Fruit fly (Drosophila melanogaster) whole organism, embryonic: ENCODE data around the gene CG8641.

ENCODE experiments used
- B-H1 ChIP-seq: fragments of 200-800 bp; sonication (Bioruptor generic); IDR thresholded peaks from 3 replicates; pipeline ENCODE4 v1.3.6; 2022; ENCODE audit warnings: missing biosample characterization, missing genetic modification characterization
- B-H2 ChIP-seq: fragments of 200-800 bp; sonication (Bioruptor generic); optimal IDR thresholded peaks from 2 replicates; lab custom pipeline; 2018; ENCODE audit warnings: missing biosample characterization, mild to moderate bottlenecking, missing genetic modification characterization
- CG12104 ChIP-seq: fragments of 200-800 bp; sonication (Bioruptor generic); optimal IDR thresholded peaks from 3 replicates; lab custom pipeline; 2016; ENCODE audit warnings: missing biosample characterization, missing genetic modification characterization
- CG12236 ChIP-seq: fragments of 200-800 bp; sonication (Bioruptor generic); optimal IDR thresholded peaks from 2 replicates; lab custom pipeline; 2016; ENCODE audit warnings: missing biosample characterization, missing genetic modification characterization
- CG1233 ChIP-seq: fragments of 200-800 bp; sonication (Bioruptor generic); optimal IDR thresholded peaks from 4 replicates; lab custom pipeline; 2018; ENCODE audit warnings: missing biosample characterization, mild to moderate bottlenecking, missing genetic modification characterization
- CG13123 ChIP-seq: fragments of 200-800 bp; sonication (Bioruptor generic); optimal IDR thresholded peaks from 2 replicates; lab custom pipeline; 2016; ENCODE audit warnings: missing biosample characterization, missing genetic modification characterization
- CG2129 ChIP-seq: fragments of 200-800 bp; sonication (Bioruptor generic); IDR thresholded peaks from 2 replicates; pipeline ENCODE4 v1.3.6; 2022; ENCODE audit warnings: missing biosample characterization, missing genetic modification characterization; ENCODE audit not compliant: partially characterized antibody
- CG2875 ChIP-seq: fragments of 200-800 bp; sonication (Bioruptor generic); optimal IDR thresholded peaks from 2 replicates; lab custom pipeline; 2017; ENCODE audit warnings: missing biosample characterization, mild to moderate bottlenecking, missing genetic modification characterization, missing genetic modification reagents
- CG30431 ChIP-seq: fragments of 200-800 bp; sonication (Bioruptor generic); optimal IDR thresholded peaks from 2 replicates; lab custom pipeline; 2017; ENCODE audit warnings: missing biosample characterization, missing genetic modification characterization
- CG33213 ChIP-seq: fragments of 200-800 bp; sonication (Bioruptor generic); optimal IDR thresholded peaks from 3 replicates; lab custom pipeline; 2016; ENCODE audit warnings: missing biosample characterization, missing genetic modification characterization
- CG6272 ChIP-seq: fragments of 200-800 bp; sonication (Bioruptor generic); IDR thresholded peaks from 2 replicates; pipeline ENCODE4 v1.3.6; 2022; ENCODE audit warnings: missing biosample characterization, missing genetic modification characterization
- CG6765 ChIP-seq: fragments of 200-800 bp; sonication (Bioruptor generic); optimal IDR thresholded peaks from 3 replicates; lab custom pipeline; 2017; ENCODE audit warnings: missing biosample characterization, mild to moderate bottlenecking, missing genetic modification characterization
- CG7745 ChIP-seq: fragments of 200-800 bp; sonication (Bioruptor generic); optimal IDR thresholded peaks from 2 replicates; lab custom pipeline; 2018; ENCODE audit warnings: missing biosample characterization, mild to moderate bottlenecking, missing genetic modification characterization, moderate library complexity
- CG9727 ChIP-seq: fragments of 200-800 bp; sonication (Bioruptor generic); optimal IDR thresholded peaks from 3 replicates; lab custom pipeline; 2017; ENCODE audit warnings: missing biosample characterization, mild to moderate bottlenecking, missing genetic modification characterization
- Dbx ChIP-seq: fragments of 200-800 bp; sonication (Bioruptor generic); IDR thresholded peaks from 3 replicates; pipeline ENCODE4 v1.3.6; 2022; ENCODE audit warnings: missing biosample characterization, missing genetic modification characterization
- E2f1 ChIP-seq: fragments of 200-800 bp; sonication (Bioruptor generic); IDR thresholded peaks from 2 replicates; pipeline ENCODE4 v1.3.6; 2022; ENCODE audit warnings: missing biosample characterization, missing genetic modification characterization
- Fer1 ChIP-seq: fragments of 200-800 bp; sonication (Bioruptor generic); optimal IDR thresholded peaks from 2 replicates; lab custom pipeline; 2017; ENCODE audit warnings: missing biosample characterization, mild to moderate bottlenecking, missing genetic modification characterization
- Lim3 ChIP-seq: fragments of 200-800 bp; sonication (Bioruptor generic); IDR thresholded peaks from 2 replicates; pipeline ENCODE4 v1.3.6; 2022; ENCODE audit warnings: missing biosample characterization, missing genetic modification characterization
- Lpt ChIP-seq: fragments of >200 bp; optimal IDR thresholded peaks from 2 replicates; lab custom pipeline; 2018; ENCODE audit warnings: missing biosample characterization, missing genetic modification characterization
- Myb ChIP-seq: fragments of 200-800 bp; sonication (Bioruptor generic); optimal IDR thresholded peaks from 2 replicates; lab custom pipeline; 2016; ENCODE audit warnings: missing biosample characterization, missing genetic modification characterization
- Opbp ChIP-seq: fragments of 200-800 bp; sonication (Bioruptor generic); IDR thresholded peaks from 3 replicates; pipeline ENCODE4 v1.3.6; 2022; ENCODE audit warnings: missing biosample characterization, missing genetic modification characterization; ENCODE audit not compliant: partially characterized antibody
- Poxn ChIP-seq: fragments of 200-800 bp; sonication (Bioruptor generic); IDR thresholded peaks from 2 replicates; pipeline ENCODE4 v1.3.6; 2022; ENCODE audit warnings: missing biosample characterization, missing genetic modification characterization
- Ssrp ChIP-seq: fragments of 200-800 bp; sonication (Bioruptor generic); optimal IDR thresholded peaks from 2 replicates; lab custom pipeline; 2018; ENCODE audit warnings: missing biosample characterization, mild to moderate bottlenecking, missing genetic modification characterization, moderate library complexity
- bcd ChIP-seq: fragments of 200-800 bp; sonication (Bioruptor generic); optimal IDR thresholded peaks from 2 replicates; lab custom pipeline; 2017; ENCODE audit warnings: missing biosample characterization, mild to moderate bottlenecking, missing genetic modification characterization
- br ChIP-seq: fragments of >200 bp; optimal IDR thresholded peaks from 2 replicates; lab custom pipeline; 2017
- btn ChIP-seq: fragments of 200-800 bp; sonication (Bioruptor generic); optimal IDR thresholded peaks from 2 replicates; lab custom pipeline; 2016; ENCODE audit warnings: missing biosample characterization, missing genetic modification characterization
- dati ChIP-seq: fragments of 200-800 bp; sonication (Bioruptor generic); IDR thresholded peaks from 2 replicates; pipeline ENCODE4 v1.3.6; 2022; ENCODE audit warnings: missing biosample characterization, missing genetic modification characterization
- dmrt11E ChIP-seq: fragments of 200-800 bp; sonication (Bioruptor generic); optimal IDR thresholded peaks from 3 replicates; lab custom pipeline; 2018; ENCODE audit warnings: missing biosample characterization, mild to moderate bottlenecking, missing genetic modification characterization, moderate library complexity
- dysf ChIP-seq: fragments of 200-800 bp; sonication (Bioruptor generic); IDR thresholded peaks from 3 replicates; pipeline ENCODE4 v1.3.6; 2022; ENCODE audit warnings: missing biosample characterization, missing genetic modification characterization
- h ChIP-seq: fragments of >200 bp; optimal IDR thresholded peaks from 2 replicates; lab custom pipeline; 2017
- hbn ChIP-seq: fragments of 200-800 bp; sonication (Bioruptor generic); IDR thresholded peaks from 2 replicates; pipeline ENCODE4 v1.3.6; 2022; ENCODE audit warnings: missing biosample characterization, missing genetic modification characterization; ENCODE audit not compliant: partially characterized antibody
- insv ChIP-seq, 2 experiments: fragments of 200-800 bp; sonication (Bioruptor generic); optimal IDR thresholded peaks; 3 replicates each; lab custom pipeline; 2016 to 2018; ENCODE audit warnings: missing biosample characterization in 2 of 2, missing genetic modification characterization in 2 of 2
- jigr1 ChIP-seq: fragments of 200-800 bp; sonication (Bioruptor generic); IDR thresholded peaks from 3 replicates; pipeline ENCODE4 v1.3.6; 2022; ENCODE audit warnings: missing biosample characterization, missing genetic modification characterization
- jing ChIP-seq: fragments of 200-800 bp; sonication (Bioruptor generic); optimal IDR thresholded peaks from 2 replicates; lab custom pipeline; 2018; ENCODE audit warnings: missing biosample characterization, mild to moderate bottlenecking, missing genetic modification characterization
- knrl ChIP-seq: fragments of 200-800 bp; sonication (Bioruptor generic); IDR thresholded peaks from 3 replicates; pipeline ENCODE4 v1.3.6; 2022; ENCODE audit warnings: missing biosample characterization, missing genetic modification characterization; ENCODE audit not compliant: partially characterized antibody
- lov ChIP-seq, 2 experiments: fragments of 200-800 bp in 1 of 2; fragments of >200 bp in 1 of 2; sonication (Bioruptor generic) in 1 of 2; IDR thresholded peaks in 1 of 2; optimal IDR thresholded peaks in 1 of 2; 2 replicates in 1 of 2; 3 replicates in 1 of 2; pipeline versions ENCODE4 v1.3.6 to Lab custom; 2017 to 2022; ENCODE audit warnings: missing biosample characterization in 1 of 2, missing genetic modification characterization in 1 of 2
- p53 ChIP-seq: fragments of 200-800 bp; sonication (Bioruptor generic); optimal IDR thresholded peaks from 2 replicates; lab custom pipeline; 2016; ENCODE audit warnings: missing biosample characterization, missing genetic modification characterization
- pan ChIP-seq, 4 experiments: fragments of >200 bp in 3 of 4; fragments of 200-800 bp in 1 of 4; sonication (Bioruptor generic) in 1 of 4; optimal IDR thresholded peaks in 3 of 4; IDR thresholded peaks in 1 of 4; 2 replicates each; pipeline versions ENCODE4 v1.3.6 to Lab custom; 2017 to 2022; ENCODE audit warnings: missing biosample characterization in 2 of 4, missing genetic modification characterization in 2 of 4, mixed read lengths in 1 of 4
- pros ChIP-seq: fragments of 200-800 bp; sonication (Bioruptor generic); optimal IDR thresholded peaks from 3 replicates; lab custom pipeline; 2019; ENCODE audit warnings: missing biosample characterization, mild to moderate bottlenecking, missing genetic modification characterization, moderate library complexity
- scrt ChIP-seq: fragments of 200-800 bp; sonication (Bioruptor generic); optimal IDR thresholded peaks from 2 replicates; lab custom pipeline; 2018; ENCODE audit warnings: missing biosample characterization, mild to moderate bottlenecking, missing genetic modification characterization, moderate library complexity
- sna ChIP-seq: fragments of 200-800 bp; sonication (Bioruptor generic); IDR thresholded peaks from 2 replicates; pipeline ENCODE4 v1.3.6; 2022; ENCODE audit warnings: missing biosample characterization, missing genetic modification characterization; ENCODE audit not compliant: partially characterized antibody
- so ChIP-seq: fragments of 200-800 bp; sonication (Bioruptor generic); IDR thresholded peaks from 3 replicates; pipeline ENCODE4 v1.3.6; 2022; ENCODE audit warnings: missing biosample characterization, missing genetic modification characterization
- sob ChIP-seq: fragments of 200-800 bp; sonication (Bioruptor generic); IDR thresholded peaks from 2 replicates; pipeline ENCODE4 v1.3.6; 2022; ENCODE audit warnings: missing biosample characterization, missing genetic modification characterization
- ssp ChIP-seq: fragments of 200-800 bp; sonication (Bioruptor generic); IDR thresholded peaks from 2 replicates; pipeline ENCODE4 v1.3.6; 2022; ENCODE audit warnings: missing biosample characterization, missing genetic modification characterization
- sug ChIP-seq: fragments of 200-800 bp; optimal IDR thresholded peaks from 2 replicates; lab custom pipeline; 2019; ENCODE audit warnings: missing biosample characterization, mild to moderate bottlenecking, missing genetic modification characterization, moderate library complexity
- tap ChIP-seq: fragments of 200-800 bp; optimal IDR thresholded peaks from 3 replicates; lab custom pipeline; 2019; ENCODE audit warnings: missing biosample characterization, mild to moderate bottlenecking, missing genetic modification characterization, moderate library complexity
- tio ChIP-seq: fragments of 200-800 bp; sonication (Bioruptor generic); optimal IDR thresholded peaks from 2 replicates; lab custom pipeline; 2017; ENCODE audit warnings: missing biosample characterization, missing genetic modification characterization, inconsistent platforms
- trh ChIP-seq: fragments of 200-800 bp; sonication (Bioruptor generic); optimal IDR thresholded peaks from 2 replicates; lab custom pipeline; 2016; ENCODE audit warnings: missing biosample characterization, missing genetic modification characterization
- ttk ChIP-seq: fragments of 200-800 bp; sonication (Bioruptor generic); IDR thresholded peaks from 2 replicates; pipeline ENCODE4 v2.1.2; 2022; ENCODE audit warnings: missing biosample characterization, missing genetic modification characterization
- tup ChIP-seq: fragments of 200-800 bp; sonication (Bioruptor generic); optimal IDR thresholded peaks from 2 replicates; lab custom pipeline; 2016; ENCODE audit warnings: missing biosample characterization, mild to moderate bottlenecking, missing genetic modification characterization, moderate library complexity
- wor ChIP-seq: fragments of 200-800 bp; sonication (Bioruptor generic); IDR thresholded peaks from 2 replicates; pipeline ENCODE4 v1.3.6; 2022; ENCODE audit warnings: missing biosample characterization, missing genetic modification characterization

The CG8641 gene

dm6 chr3L:7090764-7091163, 13.5 kb upstream of the CG8641 start (continued):
- no peak for TF ChIP-seq h (lab: Kevin White, UChicago)
- TF ChIP-seq Myb, result peak; percentile 24
- TF ChIP-seq jigr1 (GFP tag; lab: Robert Waterston, UW), result peak; percentile 63; the same call in 1 of the 3 replicates
- TF ChIP-seq CG2875 (GFP tag; lab: Kevin White, UChicago), result no peak
- no peak for TF ChIP-seq jing (GFP tag; lab: Kevin White, UChicago)
- no peak for TF ChIP-seq lov (optimal IDR thresholded peaks at IDR 0.05; lab: Kevin White, UChicago)
- 0 out of 3 replicates have a peak, but pooled peaks have one; percentile 29 for TF ChIP-seq lov (GFP tag; IDR thresholded peaks at IDR 0.05; lab: Robert Waterston, UW)
- no peak for TF ChIP-seq insv (GFP tag; optimal IDR thresholded peaks at IDR 0.05; lab: Kevin White, UChicago)
- no peak for TF ChIP-seq Dbx (GFP tag; lab: Robert Waterston, UW)
- no peak for TF ChIP-seq sug (tag; lab: Kevin White, UChicago)
- no peak for TF ChIP-seq dmrt11E (tag; lab: Kevin White, UChicago)
- TF ChIP-seq trh (GFP tag; lab: Kevin White, UChicago), result no peak
- peak; percentile 19 for TF ChIP-seq Ssrp
- peak; percentile 74 for TF ChIP-seq Fer1 (GFP tag; lab: Kevin White, UChicago)
- TF ChIP-seq wor (GFP tag; lab: Robert Waterston, UW), result 0 out of 2 replicates have a peak, but pooled peaks have one; percentile 29
- TF ChIP-seq dati, result peak; percentile 31; the same call in 1 of the 2 replicates
- TF ChIP-seq bcd, result peak; percentile 46
- TF ChIP-seq CG12236 (GFP tag; lab: Kevin White, UChicago), result no peak
- peak; percentile 83 for TF ChIP-seq tap (tag; lab: Kevin White, UChicago)
- peak; percentile 58 for TF ChIP-seq scrt
- peak; percentile 69 for TF ChIP-seq B-H1 (GFP tag; lab: Robert Waterston, UW)
- TF ChIP-seq CG7745 (tag; lab: Kevin White, UChicago), result no peak
- TF ChIP-seq CG13123 (GFP tag; lab: Kevin White, UChicago), result no peak
- TF ChIP-seq CG2129, result no peak
- no peak for TF ChIP-seq br
- no peak for TF ChIP-seq pan (optimal IDR thresholded peaks at IDR 0.05; lab: Kevin White, UChicago)
- peak in 1 of 2 experiments; percentile 89 for TF ChIP-seq pan (GFP tag; optimal IDR thresholded peaks at IDR 0.05 in 1 of 2, IDR thresholded peaks at IDR 0.05 in 1 of 2)
- TF ChIP-seq btn (GFP tag; lab: Kevin White, UChicago), result peak; percentile 54
- TF ChIP-seq CG33213 (GFP tag; lab: Kevin White, UChicago), result peak; percentile 62
- peak; percentile 56 for TF ChIP-seq ssp (GFP tag; lab: Robert Waterston, UW)
- no peak for TF ChIP-seq Opbp (GFP tag; lab: Robert Waterston, UW)
- no peak for TF ChIP-seq pros (GFP tag; lab: Kevin White, UChicago)
- peak; percentile 27 for TF ChIP-seq CG12104 (GFP tag; lab: Kevin White, UChicago)
- no peak for TF ChIP-seq knrl
- TF ChIP-seq Lpt (GFP tag; lab: Kevin White, UChicago), result no peak
- TF ChIP-seq hbn (GFP tag; lab: Robert Waterston, UW), result no peak
- peak; percentile 67; the same call in 2 of the 3 replicates for TF ChIP-seq so (GFP tag; lab: Robert Waterston, UW)
- TF ChIP-seq E2f1 (GFP tag; lab: Robert Waterston, UW), result peak; percentile 75
- no peak for TF ChIP-seq p53 (GFP tag; lab: Kevin White, UChicago)
- no peak for TF ChIP-seq tup (GFP tag; lab: Kevin White, UChicago)
- TF ChIP-seq B-H2 (GFP tag; lab: Kevin White, UChicago), result no peak
- TF ChIP-seq tio (GFP tag; lab: Kevin White, UChicago), result peak; percentile 3
- TF ChIP-seq ttk (GFP tag; lab: Robert Waterston, UW), result peak; percentile 79
- no peak for TF ChIP-seq CG30431 (GFP tag; lab: Kevin White, UChicago)
- peak; percentile 8 for TF ChIP-seq CG9727 (GFP tag; lab: Kevin White, UChicago)
- TF ChIP-seq Poxn (GFP tag; lab: Robert Waterston, UW), result no peak
- 0 out of 2 replicates have a peak, but pooled peaks have one; percentile 61 for TF ChIP-seq Lim3 (GFP tag; lab: Robert Waterston, UW)
- peak; percentile 86 for TF ChIP-seq dysf (GFP tag; lab: Robert Waterston, UW)
- TF ChIP-seq CG1233 (GFP tag; lab: Kevin White, UChicago), result peak; percentile 33
- no peak for TF ChIP-seq sna (GFP tag; lab: Robert Waterston, UW)
- peak; percentile 76 for TF ChIP-seq sob (GFP tag; lab: Robert Waterston, UW)
- peak; percentile 54; the same call in 1 of the 2 replicates for TF ChIP-seq CG6272 (GFP tag; lab: Robert Waterston, UW)
- TF ChIP-seq CG6765 (GFP tag; lab: Kevin White, UChicago), result no peak
